Worm (Caenorhabditis elegans) whole organism, late embryonic: ENCODE data around the gene tyr-2.

Experiments
- C08G9.2 ChIP-seq: sonication (generic microtip); optimal IDR thresholded peaks from 2 replicates; lab custom pipeline; 2016; ENCODE audit warnings: mild to moderate bottlenecking, missing genetic modification characterization, moderate library complexity, missing compliant biosample characterization
- C38D4.7 ChIP-seq: fragments of 200-800 bp; sonication (Bioruptor generic); optimal IDR thresholded peaks from 2 replicates; lab custom pipeline; 2018; ENCODE audit warnings: mild to moderate bottlenecking, missing genetic modification characterization, moderate library complexity, missing compliant biosample characterization
- K02D7.2 ChIP-seq: sonication (generic microtip); optimal IDR thresholded peaks from 2 replicates; lab custom pipeline; 2017; ENCODE audit warnings: mild to moderate bottlenecking, missing genetic modification characterization, missing compliant biosample characterization
- ama-1 ChIP-seq: fragments of 150-350 bp; optimal IDR thresholded peaks from 2 replicates; lab custom pipeline; 2014
- ceh-18 ChIP-seq: sonication (generic microtip); optimal IDR thresholded peaks from 2 replicates; lab custom pipeline; 2016; ENCODE audit warnings: missing genetic modification characterization, missing compliant biosample characterization
- ceh-2 ChIP-seq: sonication (generic microtip); optimal IDR thresholded peaks from 2 replicates; lab custom pipeline; 2016; ENCODE audit warnings: missing genotype, missing genetic modification characterization, missing compliant biosample characterization
- ceh-22 ChIP-seq: sonication (generic microtip); optimal IDR thresholded peaks from 2 replicates; lab custom pipeline; 2017; ENCODE audit warnings: missing biosample characterization, missing genetic modification characterization
- ceh-24 ChIP-seq: sonication (generic microtip); optimal IDR thresholded peaks from 2 replicates; lab custom pipeline; 2016; ENCODE audit warnings: mild to moderate bottlenecking, missing genetic modification characterization, missing compliant biosample characterization
- ceh-31 ChIP-seq: sonication (generic microtip); optimal IDR thresholded peaks from 2 replicates; lab custom pipeline; 2016; ENCODE audit warnings: missing genetic modification characterization, missing compliant biosample characterization
- ceh-45 ChIP-seq: fragments of 200-800 bp; sonication (Bioruptor generic); IDR thresholded peaks from 2 replicates; pipeline ENCODE4 v1.3.6; 2022; ENCODE audit warnings: missing genetic modification reagents, missing genetic modification characterization, missing compliant biosample characterization
- ceh-6 ChIP-seq: fragments of 200-800 bp; sonication (Bioruptor generic); optimal IDR thresholded peaks from 2 replicates; lab custom pipeline; 2018; ENCODE audit warnings: mild to moderate bottlenecking, missing genetic modification characterization, missing compliant biosample characterization
- che-1 ChIP-seq: sonication (generic microtip); optimal IDR thresholded peaks from 2 replicates; lab custom pipeline; 2016; ENCODE audit warnings: mild to moderate bottlenecking, missing genetic modification characterization, missing compliant biosample characterization
- elt-2 ChIP-seq: sonication (generic microtip); optimal IDR thresholded peaks from 2 replicates; lab custom pipeline; 2016; ENCODE audit warnings: missing genetic modification reagents, missing genetic modification characterization, missing compliant biosample characterization
- elt-4 ChIP-seq: sonication (generic microtip); optimal IDR thresholded peaks from 2 replicates; lab custom pipeline; 2016; ENCODE audit warnings: missing genetic modification characterization, missing compliant biosample characterization
- ets-4 ChIP-seq: sonication (generic microtip); optimal IDR thresholded peaks from 2 replicates; lab custom pipeline; 2016; ENCODE audit warnings: missing genetic modification characterization, missing compliant biosample characterization
- fax-1 ChIP-seq: sonication (generic microtip); optimal IDR thresholded peaks from 2 replicates; lab custom pipeline; 2016; ENCODE audit warnings: missing genotype, missing genetic modification characterization, missing compliant biosample characterization
- fkh-6 ChIP-seq: sonication (generic microtip); optimal IDR thresholded peaks from 2 replicates; lab custom pipeline; 2016; ENCODE audit warnings: missing genetic modification characterization, missing compliant biosample characterization
- gmeb-2 ChIP-seq: sonication (generic microtip); optimal IDR thresholded peaks from 2 replicates; lab custom pipeline; 2016; ENCODE audit warnings: missing genetic modification characterization, inconsistent platforms, missing compliant biosample characterization
- hlh-13 ChIP-seq: fragments of 200-800 bp; sonication (Bioruptor generic); optimal IDR thresholded peaks from 2 replicates; lab custom pipeline; 2018; ENCODE audit warnings: mild to moderate bottlenecking, missing genetic modification characterization, missing compliant biosample characterization
- hlh-15 ChIP-seq: sonication (generic microtip); optimal IDR thresholded peaks from 2 replicates; lab custom pipeline; 2016; ENCODE audit warnings: missing genetic modification characterization, missing compliant biosample characterization
- hlh-30 ChIP-seq: sonication (generic microtip); optimal IDR thresholded peaks from 2 replicates; lab custom pipeline; 2017; ENCODE audit warnings: antibody characterized with exemption, missing genetic modification characterization, missing compliant biosample characterization; ENCODE audit not compliant: insufficient read depth
- hlh-6 ChIP-seq: sonication (generic microtip); optimal IDR thresholded peaks from 2 replicates; lab custom pipeline; 2016; ENCODE audit warnings: missing genotype, missing genetic modification characterization, missing compliant biosample characterization
- hlh-8 ChIP-seq: sonication (generic microtip); optimal IDR thresholded peaks from 2 replicates; lab custom pipeline; 2016; ENCODE audit warnings: missing genotype, missing genetic modification characterization, missing compliant biosample characterization
- nfya-1 ChIP-seq: sonication (generic microtip); optimal IDR thresholded peaks from 2 replicates; lab custom pipeline; 2017; ENCODE audit warnings: missing genetic modification characterization, mild to moderate bottlenecking, missing compliant biosample characterization, antibody characterized with exemption, moderate library complexity
- nhr-232 ChIP-seq: sonication (generic microtip); optimal IDR thresholded peaks from 2 replicates; lab custom pipeline; 2016; ENCODE audit warnings: missing genetic modification characterization, missing compliant biosample characterization
- npax-4 ChIP-seq: sonication (generic microtip); optimal IDR thresholded peaks from 2 replicates; lab custom pipeline; 2016; ENCODE audit warnings: missing genetic modification characterization, missing compliant biosample characterization
- odd-2 ChIP-seq: sonication (generic microtip); optimal IDR thresholded peaks from 2 replicates; lab custom pipeline; 2017; ENCODE audit warnings: antibody characterized with exemption, mild to moderate bottlenecking, missing genetic modification characterization, missing compliant biosample characterization
- pag-3 ChIP-seq: sonication (generic microtip); optimal IDR thresholded peaks from 2 replicates; lab custom pipeline; 2016; ENCODE audit warnings: missing compliant biosample characterization, missing genetic modification characterization, borderline replicate concordance
- pat-9 ChIP-seq: fragments of 200-800 bp; sonication (Bioruptor generic); optimal IDR thresholded peaks from 2 replicates; lab custom pipeline; 2018; ENCODE audit warnings: mild to moderate bottlenecking, missing genetic modification characterization, moderate library complexity, missing compliant biosample characterization
- pax-1 ChIP-seq: fragments of 150-350 bp; optimal IDR thresholded peaks from 2 replicates; lab custom pipeline; 2014; ENCODE audit warnings: missing biosample characterization, missing genetic modification characterization
- pha-2 ChIP-seq: sonication (generic microtip); optimal IDR thresholded peaks from 2 replicates; lab custom pipeline; 2017; ENCODE audit warnings: mild to moderate bottlenecking, missing genetic modification characterization, missing compliant biosample characterization
- pha-4 ChIP-seq: fragments of 150-350 bp; optimal IDR thresholded peaks from 2 replicates; lab custom pipeline; 2018; ENCODE audit warnings: missing biosample characterization, missing genetic modification reagents, missing genetic modification characterization
- pqm-1 ChIP-seq: sonication (generic microtip); optimal IDR thresholded peaks from 2 replicates; lab custom pipeline; 2016; ENCODE audit warnings: missing genetic modification characterization, missing compliant biosample characterization
- pros-1 ChIP-seq: fragments of 150-350 bp; optimal IDR thresholded peaks from 2 replicates; lab custom pipeline; 2014; ENCODE audit warnings: missing biosample characterization, missing genetic modification reagents, missing genetic modification characterization
- rnt-1 ChIP-seq: sonication (generic microtip); optimal IDR thresholded peaks from 2 replicates; lab custom pipeline; 2016; ENCODE audit warnings: missing genetic modification characterization, missing compliant biosample characterization
- sdc-2 ChIP-seq: sonication (generic microtip); optimal IDR thresholded peaks from 2 replicates; lab custom pipeline; 2016; ENCODE audit warnings: missing genotype, missing genetic modification characterization, missing compliant biosample characterization
- syd-9 ChIP-seq: sonication (generic microtip); optimal IDR thresholded peaks from 2 replicates; lab custom pipeline; 2016; ENCODE audit warnings: mild to moderate bottlenecking, missing genetic modification characterization, moderate library complexity, missing compliant biosample characterization
- tbx-2 ChIP-seq: sonication (generic microtip); optimal IDR thresholded peaks from 2 replicates; lab custom pipeline; 2016; ENCODE audit warnings: missing genetic modification characterization, missing compliant biosample characterization
- tbx-7 ChIP-seq: sonication (generic microtip); optimal IDR thresholded peaks from 2 replicates; lab custom pipeline; 2016; ENCODE audit warnings: missing genotype, missing genetic modification characterization, missing compliant biosample characterization
- unc-42 ChIP-seq: sonication (generic microtip); optimal IDR thresholded peaks from 2 replicates; lab custom pipeline; 2016; ENCODE audit warnings: missing genotype, missing genetic modification characterization, missing compliant biosample characterization

The tyr-2 gene

ce11 chrIII:13717505-13717904, 26.5 kb upstream of the tyr-2 start (continued):
- peak; percentile 73 for TF ChIP-seq nfya-1 (tag; lab: Kevin White, UChicago)
- no peak for TF ChIP-seq tbx-7 (tag; lab: Kevin White, UChicago)
- no peak for TF ChIP-seq ceh-6
- TF ChIP-seq pqm-1 = no peak
- TF ChIP-seq fax-1 (tag; lab: Kevin White, UChicago) = no peak
- no peak for TF ChIP-seq pat-9
- no peak for TF ChIP-seq ceh-24 (tag; lab: Kevin White, UChicago)
- TF ChIP-seq rnt-1 (tag; lab: Kevin White, UChicago) = no peak
- no peak for TF ChIP-seq C08G9.2 (tag; lab: Kevin White, UChicago)
- no peak for TF ChIP-seq che-1
- TF ChIP-seq elt-4 (tag; lab: Kevin White, UChicago) = no peak
- TF ChIP-seq ceh-31 (tag; lab: Kevin White, UChicago) = peak; percentile 33
- TF ChIP-seq npax-4 = no peak
- no peak for TF ChIP-seq pha-2 (tag; lab: Kevin White, UChicago)
- TF ChIP-seq odd-2 (tag; lab: Kevin White, UChicago) = no peak
- peak; percentile 23 for TF ChIP-seq pros-1
- TF ChIP-seq pax-1 (tag; lab: Kevin White, UChicago) = no peak
- TF ChIP-seq syd-9 (tag; lab: Kevin White, UChicago) = no peak
- peak; percentile 14 for TF ChIP-seq ama-1 (lab: Kevin White, UChicago)
- TF ChIP-seq ets-4 = no peak
- TF ChIP-seq ceh-2 (tag; lab: Kevin White, UChicago) = no peak
- no peak for TF ChIP-seq elt-2 (tag; lab: Kevin White, UChicago)
- no peak for TF ChIP-seq hlh-13 (GFP tag; lab: Kevin White, UChicago)
- TF ChIP-seq ceh-45 (GFP tag; lab: Robert Waterston, UW) = no peak
- no peak for TF ChIP-seq K02D7.2 (tag; lab: Kevin White, UChicago)

- no peak for TF ChIP-seq elt-2 (tag; lab: Kevin White, UChicago)
- no peak for TF ChIP-seq unc-42 (tag; lab: Kevin White, UChicago)
- no peak for TF ChIP-seq pha-4 (tag; lab: Kevin White, UChicago)
- TF ChIP-seq pqm-1 = no peak
- TF ChIP-seq fkh-6 (tag; lab: Kevin White, UChicago) = no peak
- peak; percentile 6 for TF ChIP-seq ceh-22 (tag; lab: Kevin White, UChicago)
- no peak for TF ChIP-seq ceh-18 (tag; lab: Kevin White, UChicago)
- TF ChIP-seq gmeb-2 (tag; lab: Kevin White, UChicago) = no peak
Observed at ce11 chrIII:13718403-13718969, 25.5 kb upstream of the tyr-2 start.

- peak; percentile 22 for TF ChIP-seq tbx-2 (tag; lab: Kevin White, UChicago)
- TF ChIP-seq gmeb-2 (tag; lab: Kevin White, UChicago) = no peak
- no peak for TF ChIP-seq hlh-15 (tag; lab: Kevin White, UChicago)
- no peak for TF ChIP-seq pag-3 (tag; lab: Kevin White, UChicago)
- TF ChIP-seq pax-1 (tag; lab: Kevin White, UChicago) = no peak
- TF ChIP-seq hlh-8 (tag; lab: Kevin White, UChicago) = no peak
- no peak for TF ChIP-seq hlh-6 (tag; lab: Kevin White, UChicago)
- no peak for TF ChIP-seq syd-9 (tag; lab: Kevin White, UChicago)
- no peak for TF ChIP-seq pha-2 (tag; lab: Kevin White, UChicago)
- no peak for TF ChIP-seq nhr-232 (tag; lab: Kevin White, UChicago)
- no peak for TF ChIP-seq pqm-1
- TF ChIP-seq ceh-31 (tag; lab: Kevin White, UChicago) = no peak
- TF ChIP-seq ceh-45 (GFP tag; lab: Robert Waterston, UW) = no peak
- peak; percentile 56 for TF ChIP-seq hlh-30
- TF ChIP-seq C38D4.7 = no peak
- TF ChIP-seq sdc-2 (tag; lab: Kevin White, UChicago) = no peak
- TF ChIP-seq rnt-1 (tag; lab: Kevin White, UChicago) = no peak
- TF ChIP-seq ceh-18 (tag; lab: Kevin White, UChicago) = peak; percentile 26
Observed at ce11 chrIII:13719247-13719758, 24.7 kb upstream of the tyr-2 start.
